Fruit fly (Drosophila melanogaster) whole organism, adult: ENCODE results near the gene HP5.

Experiments used
- CG11617 ChIP-seq: fragments of 200-800 bp; sonication (Bioruptor generic); optimal IDR thresholded peaks from 2 replicates; lab custom pipeline; 2017; ENCODE audit warnings: mild to moderate bottlenecking, missing biosample characterization, missing genetic modification reagents, missing genetic modification characterization
- CG12768 ChIP-seq: fragments of 200-800 bp; sonication (Bioruptor generic); optimal IDR thresholded peaks from 2 replicates; lab custom pipeline; 2017; ENCODE audit warnings: missing biosample characterization, missing genetic modification characterization, mild to moderate bottlenecking, moderate library complexity, missing genetic modification reagents
- CG14711 ChIP-seq: fragments of 200-800 bp; sonication (Bioruptor generic); optimal IDR thresholded peaks from 2 replicates; lab custom pipeline; 2018; ENCODE audit warnings: missing biosample characterization, mild to moderate bottlenecking, missing genetic modification characterization, moderate library complexity
- CG1620 ChIP-seq: fragments of 200-800 bp; sonication (Bioruptor generic); optimal IDR thresholded peaks from 2 replicates; lab custom pipeline; 2016; ENCODE audit warnings: missing biosample characterization, missing genetic modification characterization
- CG33017 ChIP-seq: fragments of 200-800 bp; sonication (Bioruptor generic); optimal IDR thresholded peaks from 2 replicates; lab custom pipeline; 2018; ENCODE audit warnings: missing biosample characterization, mild to moderate bottlenecking, missing genetic modification characterization, moderate library complexity
- CG5204 ChIP-seq: fragments of 200-800 bp; sonication (Bioruptor generic); optimal IDR thresholded peaks from 2 replicates; lab custom pipeline; 2016; ENCODE audit warnings: missing biosample characterization, missing genetic modification characterization
- CG7045 ChIP-seq: fragments of 200-800 bp; sonication (Bioruptor generic); optimal IDR thresholded peaks from 2 replicates; lab custom pipeline; 2017; ENCODE audit warnings: missing biosample characterization, mild to moderate bottlenecking, missing genetic modification characterization
- CG7101 ChIP-seq: fragments of 200-800 bp; sonication (Bioruptor generic); optimal IDR thresholded peaks from 2 replicates; lab custom pipeline; 2018; ENCODE audit warnings: missing biosample characterization, mild to moderate bottlenecking, missing genetic modification characterization, moderate library complexity
- Clk ChIP-seq: fragments of 200-800 bp; sonication (Bioruptor generic); optimal IDR thresholded peaks from 2 replicates; lab custom pipeline; 2017; ENCODE audit warnings: missing biosample characterization, missing genetic modification characterization
- Crg-1 ChIP-seq: fragments of 200-800 bp; sonication (Bioruptor generic); optimal IDR thresholded peaks from 2 replicates; lab custom pipeline; 2016; ENCODE audit warnings: missing biosample characterization, missing genetic modification characterization
- Hr96 ChIP-seq: fragments of 200-800 bp; sonication (Bioruptor generic); optimal IDR thresholded peaks from 2 replicates; lab custom pipeline; 2016; ENCODE audit warnings: missing biosample characterization, missing genetic modification characterization
- Mnt ChIP-seq: fragments of 200-800 bp; sonication (Bioruptor generic); optimal IDR thresholded peaks from 2 replicates; lab custom pipeline; 2016; ENCODE audit warnings: missing biosample characterization, mild to moderate bottlenecking, missing genetic modification characterization
- bab1 ChIP-seq: fragments of 200-800 bp; sonication (Bioruptor generic); optimal IDR thresholded peaks from 3 replicates; lab custom pipeline; 2019; ENCODE audit warnings: missing biosample characterization, mild to moderate bottlenecking, missing genetic modification characterization, moderate library complexity
- cic ChIP-seq: fragments of 200-800 bp; sonication (Bioruptor generic); optimal IDR thresholded peaks from 2 replicates; lab custom pipeline; 2017; ENCODE audit warnings: missing biosample characterization, mild to moderate bottlenecking, missing genetic modification characterization, moderate library complexity
- cnc ChIP-seq, 2 experiments: fragments of >200 bp; optimal IDR thresholded peaks; 2 replicates each; lab custom pipeline; 2017
- kay ChIP-seq: fragments of 200-800 bp; sonication (Bioruptor generic); peaks from one replicate; lab custom pipeline; 2016; ENCODE audit warnings: missing biosample characterization, missing genetic modification characterization, borderline replicate concordance
- ovo ChIP-seq: fragments of 200-800 bp; sonication (Bioruptor generic); optimal IDR thresholded peaks from 2 replicates; lab custom pipeline; 2016; ENCODE audit warnings: missing biosample characterization, missing genetic modification characterization
- pad ChIP-seq: fragments of 200-800 bp; sonication (Bioruptor generic); optimal IDR thresholded peaks from 3 replicates; lab custom pipeline; 2017; ENCODE audit warnings: missing biosample characterization, missing genetic modification characterization, mild to moderate bottlenecking, moderate library complexity, missing genetic modification reagents
- tj ChIP-seq: fragments of 200-800 bp; sonication (Bioruptor generic); optimal IDR thresholded peaks from 3 replicates; lab custom pipeline; 2017; ENCODE audit warnings: missing biosample characterization, mild to moderate bottlenecking, missing genetic modification characterization, moderate library complexity
- toe ChIP-seq: fragments of 200-800 bp; sonication (Bioruptor generic); optimal IDR thresholded peaks from 2 replicates; lab custom pipeline; 2016; ENCODE audit warnings: missing biosample characterization, missing genetic modification characterization

The HP5 gene

dm6 chrX:11419962-11420361 lies 34.6 kb upstream of the HP5 start:
- TF ChIP-seq toe (GFP tag; lab: Kevin White, UChicago) (no peak), kay (GFP tag; lab: Kevin White, UChicago) (no peak), Hr96 (no peak), tj (no peak), CG1620 (GFP tag; lab: Kevin White, UChicago) (no peak), Crg-1 (GFP tag; lab: Kevin White, UChicago) (no peak), CG33017 (tag; lab: Kevin White, UChicago) (no peak), CG7045 (GFP tag; lab: Kevin White, UChicago) (no peak), Mnt (GFP tag; lab: Kevin White, UChicago) (no peak), CG12768 (no peak), bab1 (GFP tag; lab: Kevin White, UChicago) (no peak), CG11617 (no peak), pad (GFP tag; lab: Kevin White, UChicago) (no peak), cnc (optimal IDR thresholded peaks at IDR 0.05; lab: Kevin White, UChicago) (no peak), Clk (GFP tag; lab: Kevin White, UChicago) (no peak), cic (no peak), ovo (GFP tag; lab: Kevin White, UChicago) (no peak), CG7101 (tag; lab: Kevin White, UChicago) (no peak)

DNA sequence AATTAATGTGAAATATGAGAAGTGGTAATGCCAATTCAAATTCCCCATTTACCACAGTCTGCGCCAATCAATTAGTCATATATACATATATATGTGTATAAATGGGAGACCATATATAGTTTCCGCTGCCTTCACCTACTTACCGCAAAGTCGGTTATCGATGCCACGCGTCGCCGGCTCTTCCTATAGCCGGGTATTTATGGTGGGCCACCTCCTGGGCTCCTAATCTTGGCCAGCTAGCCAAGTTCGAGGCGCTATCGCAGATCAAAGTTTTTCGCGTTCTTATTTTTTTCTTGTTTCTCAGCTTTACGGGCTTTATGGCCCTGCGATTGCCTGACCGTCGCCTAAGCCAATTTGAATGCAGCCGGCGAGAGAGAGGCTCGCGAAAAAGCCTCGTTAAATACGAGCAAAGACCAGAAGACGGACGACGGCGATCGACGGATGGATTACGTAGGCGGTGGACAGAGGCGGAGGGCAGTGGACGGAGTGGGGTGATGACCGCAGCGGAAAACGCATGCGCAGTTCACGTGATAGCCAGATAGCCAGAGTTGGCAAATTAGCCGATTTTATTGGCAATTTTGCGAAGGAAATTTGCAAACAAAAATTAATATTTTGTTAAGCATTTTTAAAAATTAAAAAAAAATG lies 33.7 kb upstream of the HP5 start:
- TF ChIP-seq Hr96 (no peak), Crg-1 (GFP tag; lab: Kevin White, UChicago) (no peak), CG14711 (tag; lab: Kevin White, UChicago) (no peak), CG5204 (GFP tag; lab: Kevin White, UChicago) (no peak), CG11617 (no peak), Mnt (GFP tag; lab: Kevin White, UChicago) (no peak), cnc (optimal IDR thresholded peaks at IDR 0.05; lab: Kevin White, UChicago) (no peak), CG1620 (GFP tag; lab: Kevin White, UChicago) (no peak), pad (GFP tag; lab: Kevin White, UChicago) (no peak), tj (no peak), CG33017 (tag; lab: Kevin White, UChicago) (no peak), cic (no peak), toe (GFP tag; lab: Kevin White, UChicago) (no peak), bab1 (GFP tag; lab: Kevin White, UChicago) (no peak), Clk (GFP tag; lab: Kevin White, UChicago) (no peak), CG12768 (no peak), kay (GFP tag; lab: Kevin White, UChicago) (no peak)

DNA sequence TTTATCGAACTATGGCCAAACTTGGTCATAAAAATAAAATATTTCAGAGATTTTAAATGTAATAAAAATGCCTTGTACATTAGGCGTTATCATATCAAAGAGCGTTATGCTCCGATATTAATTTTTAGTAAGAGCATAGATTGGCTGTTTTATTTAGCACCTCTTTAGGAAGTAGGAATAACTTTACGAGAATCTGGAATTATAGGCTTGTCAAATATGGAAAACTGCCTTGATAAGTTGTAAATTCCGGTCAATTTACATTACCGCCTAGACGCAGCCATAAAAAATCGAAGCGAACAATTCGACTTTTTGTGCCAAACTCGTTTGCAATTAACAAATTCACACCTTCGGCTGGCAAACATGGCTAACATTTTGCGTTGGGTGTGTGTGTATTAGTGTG lies 32.5 kb upstream of the HP5 start:
- TF ChIP-seq kay (GFP tag; lab: Kevin White, UChicago) (peak; percentile 14), CG33017 (tag; lab: Kevin White, UChicago) (no peak)

DNA sequence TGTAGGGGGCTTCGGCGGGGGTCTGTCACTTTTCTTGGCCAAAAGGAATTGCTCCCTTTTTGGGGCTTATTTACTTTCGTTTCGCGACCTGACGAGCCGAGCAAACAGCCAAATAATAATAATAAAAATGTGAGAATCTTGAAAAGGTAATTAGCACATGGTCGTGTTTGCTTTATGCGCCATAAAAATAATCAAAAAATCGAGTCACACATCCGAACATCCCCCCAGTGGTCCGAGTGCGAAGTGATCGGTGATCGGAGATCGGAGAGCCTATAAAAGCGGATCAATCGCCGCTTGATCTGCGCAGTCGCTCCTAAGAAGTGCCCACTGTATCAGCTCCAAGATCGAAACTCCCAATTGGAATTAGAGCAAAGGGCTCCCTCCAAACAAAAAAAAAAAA lies 32.1 kb upstream of the HP5 start, which contains the start of gene Gs2:
Gs2 (plus strand) TSS at position 301 of the 400 bp plus-strand sequence.
- TF ChIP-seq CG1620 (GFP tag; lab: Kevin White, UChicago) (no peak), CG14711 (tag; lab: Kevin White, UChicago) (no peak), ovo (GFP tag; lab: Kevin White, UChicago) (no peak), pad (GFP tag; lab: Kevin White, UChicago) (no peak), cic (no peak), CG11617 (no peak), Hr96 (no peak), CG7045 (GFP tag; lab: Kevin White, UChicago) (no peak), bab1 (GFP tag; lab: Kevin White, UChicago) (no peak), Mnt (GFP tag; lab: Kevin White, UChicago) (no peak), CG7101 (tag; lab: Kevin White, UChicago) (no peak), Crg-1 (GFP tag; lab: Kevin White, UChicago) (no peak), toe (GFP tag; lab: Kevin White, UChicago) (no peak), tj (no peak), CG33017 (tag; lab: Kevin White, UChicago) (no peak), cnc (optimal IDR thresholded peaks at IDR 0.05; lab: Kevin White, UChicago) (no peak)

- TF ChIP-seq ovo (GFP tag; lab: Kevin White, UChicago) (peak; percentile 99), kay (GFP tag; lab: Kevin White, UChicago) (peak; percentile 92), CG7101 (tag; lab: Kevin White, UChicago) (peak; percentile 89), Crg-1 (GFP tag; lab: Kevin White, UChicago) (peak; percentile 70), toe (GFP tag; lab: Kevin White, UChicago) (peak; percentile 59), pad (GFP tag; lab: Kevin White, UChicago) (peak; percentile 74), tj (peak; percentile 87), CG1620 (GFP tag; lab: Kevin White, UChicago) (peak; percentile 57), CG12768 (peak; percentile 92), CG5204 (GFP tag; lab: Kevin White, UChicago) (peak; percentile 80), Mnt (GFP tag; lab: Kevin White, UChicago) (peak; percentile 78), cnc (optimal IDR thresholded peaks at IDR 0.05; lab: Kevin White, UChicago) (no peak), CG7045 (GFP tag; lab: Kevin White, UChicago) (peak; percentile 90), CG33017 (tag; lab: Kevin White, UChicago) (peak; percentile 86), Hr96 (peak; percentile 88), cic (peak; percentile 99), Clk (GFP tag; lab: Kevin White, UChicago) (peak; percentile 98), CG14711 (tag; lab: Kevin White, UChicago) (peak; percentile 88), bab1 (GFP tag; lab: Kevin White, UChicago) (peak; percentile 98), CG11617 (peak; percentile 92)
Measured at dm6 chrX:11423277-11423717, 31.3 kb upstream of the HP5 start.
